Worm (Caenorhabditis elegans) whole organism, L2 larva: ENCODE data around the gene trpp-3.

Experiments used
- gmeb-1 ChIP-seq: fragments of 150-350 bp; optimal IDR thresholded peaks from 2 replicates; lab custom pipeline; 2014; ENCODE audit warnings: missing biosample characterization, missing genetic modification characterization
- lsy-2 ChIP-seq, 2 experiments: fragments of 150-350 bp in 1 of 2; sonication (generic microtip) in 1 of 2; optimal IDR thresholded peaks; 2 replicates each; lab custom pipeline; 2014 to 2017; ENCODE audit warnings: missing biosample characterization in 2 of 2, missing genetic modification characterization in 2 of 2
- nhr-237 ChIP-seq: fragments of 150-350 bp; optimal IDR thresholded peaks from 2 replicates; lab custom pipeline; 2014; ENCODE audit warnings: missing biosample characterization, missing genetic modification characterization

trpp-3 gene

ce11 chrIII:9570869-9571268, 45.5 kb downstream of the trpp-3 start:
- TF ChIP-seq nhr-237, result no peak
- peak in 1 of 2 experiments; percentile 48 for TF ChIP-seq lsy-2 (tag; optimal IDR thresholded peaks at IDR 0.05; lab: Kevin White, UChicago)
- TF ChIP-seq gmeb-1, result peak; percentile 72
